Worm (Caenorhabditis elegans): ENCODE results near the gene C05G5.2.

Gene C05G5.2

DNA sequence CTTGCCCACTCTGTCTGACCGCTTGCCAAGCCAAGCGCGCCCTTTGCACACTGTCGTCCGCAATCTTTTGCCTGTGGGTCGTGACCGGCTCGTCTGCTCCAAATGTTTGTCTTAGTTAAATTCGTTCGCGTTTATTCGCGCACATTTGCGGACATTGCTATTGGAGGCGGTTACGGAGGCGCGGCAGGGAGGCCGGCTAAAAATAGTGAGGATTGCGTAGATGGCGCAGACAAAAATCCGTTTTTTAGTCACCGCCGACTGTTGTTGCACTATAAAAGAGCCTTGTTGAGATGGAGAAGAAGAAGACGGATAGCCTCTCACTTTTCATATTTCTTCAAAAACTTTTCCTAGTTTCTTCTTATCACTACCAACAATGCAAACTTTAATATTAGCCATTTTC is 45.6 kb upstream of the C05G5.2 start, which contains the start of gene F40E10.5:
Gene F40E10.5 (plus strand): TSS at position 301 of the 400 bp plus-strand sequence.
- TF ChIP-seq daf-12 (tag; optimal IDR thresholded peaks at IDR 0.05) = no peak
- TF ChIP-seq mml-1 (tag; optimal IDR thresholded peaks at IDR 0.05) = no peak
- TF ChIP-seq mdl-1 (tag; optimal IDR thresholded peaks at IDR 0.05) = no peak
- no peak for TF ChIP-seq lin-15B (tag; optimal IDR thresholded peaks at IDR 0.05)
- no peak for TF ChIP-seq pha-4 (tag; optimal IDR thresholded peaks at IDR 0.05)
- TF ChIP-seq elt-1 (tag; optimal IDR thresholded peaks at IDR 0.05) = no peak
- TF ChIP-seq egl-27 (tag; optimal IDR thresholded peaks at IDR 0.05) = no peak
- TF ChIP-seq unc-39 (tag; optimal IDR thresholded peaks at IDR 0.05) = no peak
- no peak for TF ChIP-seq pqm-1 (tag; optimal IDR thresholded peaks at IDR 0.05)
- TF ChIP-seq R02D3.7 (tag; optimal IDR thresholded peaks at IDR 0.05) = no peak
- TF ChIP-seq nhr-25 (tag; optimal IDR thresholded peaks at IDR 0.05) = no peak
- TF ChIP-seq fkh-10 (GFP tag; optimal IDR thresholded peaks at IDR 0.05) = no peak
- TF ChIP-seq ama-1 (optimal IDR thresholded peaks at IDR 0.05) = no peak
- TF ChIP-seq nhr-23 (tag; optimal IDR thresholded peaks at IDR 0.05) = no peak
- TF ChIP-seq nhr-77 (tag; optimal IDR thresholded peaks at IDR 0.05) = no peak
- TF ChIP-seq nhr-28 (tag; optimal IDR thresholded peaks at IDR 0.05) = no peak
- no peak for TF ChIP-seq lin-39 (tag; optimal IDR thresholded peaks at IDR 0.05)
- TF ChIP-seq ztf-4 (tag; optimal IDR thresholded peaks at IDR 0.05) = no peak

DNA sequence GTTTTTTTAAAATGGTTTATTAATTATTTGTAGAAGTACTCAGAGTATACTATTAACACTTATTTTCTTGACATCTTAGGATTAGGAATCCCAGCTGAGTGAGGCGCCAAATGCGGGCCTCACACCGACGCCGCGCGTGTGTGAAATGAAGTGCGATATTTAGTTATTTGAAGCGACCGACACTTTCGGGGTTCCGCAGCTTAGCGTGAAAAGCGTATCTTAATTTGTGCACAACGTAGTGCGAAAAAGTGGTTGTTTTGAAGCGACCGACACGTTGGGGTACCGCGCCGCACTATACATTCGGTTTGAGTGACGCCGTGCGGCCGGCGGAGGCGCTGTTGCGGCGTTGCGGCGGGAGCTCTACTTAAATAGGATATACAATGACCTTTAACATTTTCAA is 42.2 kb upstream of the C05G5.2 start:
- TF ChIP-seq snpc-4 (tag; optimal IDR thresholded peaks at IDR 0.05) (no peak), nhr-12 (tag; optimal IDR thresholded peaks at IDR 0.05) (no peak), zag-1 (tag; optimal IDR thresholded peaks at IDR 0.05) (no peak), nhr-43 (tag; optimal IDR thresholded peaks at IDR 0.05; ENCODE audit: poor library complexity, severe bottlenecking) (no peak), lin-15B (tag; optimal IDR thresholded peaks at IDR 0.05) (no peak), ama-1 (optimal IDR thresholded peaks at IDR 0.05) (no peak), ceh-16 (tag; optimal IDR thresholded peaks at IDR 0.05) (no peak), mml-1 (tag; optimal IDR thresholded peaks at IDR 0.05) (no peak), tbx-2 (tag; optimal IDR thresholded peaks at IDR 0.05) (no peak), mdl-1 (tag; optimal IDR thresholded peaks at IDR 0.05) (no peak), nhr-67 (tag; optimal IDR thresholded peaks at IDR 0.05) (no peak), aly-2 (tag; optimal IDR thresholded peaks at IDR 0.05) (no peak), unc-39 (tag; optimal IDR thresholded peaks at IDR 0.05) (no peak)

- TF ChIP-seq daf-12 (tag; optimal IDR thresholded peaks at IDR 0.05) (no peak), hmg-11 (tag; optimal IDR thresholded peaks at IDR 0.05) (peak; percentile 27), nfya-1 (tag; optimal IDR thresholded peaks at IDR 0.05; ENCODE audit: insufficient read depth) (peak; percentile 43), nhr-43 (tag; optimal IDR thresholded peaks at IDR 0.05; ENCODE audit: poor library complexity, severe bottlenecking) (peak; percentile 26), tbx-2 (tag; optimal IDR thresholded peaks at IDR 0.05) (no peak), ama-1 (optimal IDR thresholded peaks at IDR 0.05) (no peak), pqm-1 (tag; optimal IDR thresholded peaks at IDR 0.05) (peak; percentile 68), fkh-2 (tag; optimal IDR thresholded peaks at IDR 0.05) (no peak), elt-3 (tag; optimal IDR thresholded peaks at IDR 0.05) (peak in 1 of 3 experiments; percentile 21), snpc-4 (tag; optimal IDR thresholded peaks at IDR 0.05) (no peak), fkh-10 (GFP tag; optimal IDR thresholded peaks at IDR 0.05) (no peak), elt-2 (tag; optimal IDR thresholded peaks at IDR 0.05) (peak; percentile 82), nhr-25 (tag; optimal IDR thresholded peaks at IDR 0.05) (peak; percentile 20), skn-1 (tag; optimal IDR thresholded peaks at IDR 0.05) (no peak), nhr-76 (tag; optimal IDR thresholded peaks at IDR 0.05) (no peak), ztf-4 (tag; optimal IDR thresholded peaks at IDR 0.05) (no peak), fos-1 (tag; optimal IDR thresholded peaks at IDR 0.05) (no peak), jun-1 (tag; optimal IDR thresholded peaks at IDR 0.05) (no peak), ztf-11 (tag; optimal IDR thresholded peaks at IDR 0.05) (no peak), lsy-12 (tag; optimal IDR thresholded peaks at IDR 0.05) (no peak), eor-1 (tag; optimal IDR thresholded peaks at IDR 0.05) (no peak), nhr-77 (tag; optimal IDR thresholded peaks at IDR 0.05) (no peak), elt-1 (tag; optimal IDR thresholded peaks at IDR 0.05) (no peak), unc-62 (GFP tag; optimal IDR thresholded peaks at IDR 0.05) (no peak), egl-27 (tag; optimal IDR thresholded peaks at IDR 0.05) (no peak), pha-4 (tag; optimal IDR thresholded peaks at IDR 0.05) (peak; percentile 52), ceh-28 (tag; optimal IDR thresholded peaks at IDR 0.05) (peak; percentile 62), nhr-23 (tag; optimal IDR thresholded peaks at IDR 0.05) (peak; percentile 21), nhr-11 (tag; optimal IDR thresholded peaks at IDR 0.05) (no peak), ceh-16 (tag; optimal IDR thresholded peaks at IDR 0.05) (no peak), aly-2 (tag; optimal IDR thresholded peaks at IDR 0.05) (no peak), ZK546.5 (tag; optimal IDR thresholded peaks at IDR 0.05) (no peak)
These were observed 40.3 kb upstream of the C05G5.2 start, which contains the start of gene tmem-184 for ce11 chrX:14706698-14707285. tmem-184 (minus strand) TSS chrX:14706861.

Data from whole organism, L3 larva.